Fruit fly (Drosophila melanogaster) whole organism, pupa: ENCODE results near the gene SsRbeta.

Experiments used
- CG10348 ChIP-seq: fragments of 200-800 bp; sonication (Bioruptor generic); IDR thresholded peaks from 2 replicates; pipeline ENCODE4 v1.3.6; 2022; ENCODE audit warnings: missing biosample characterization, missing genetic modification characterization
- CG12605 ChIP-seq: fragments of 200-800 bp; sonication (Bioruptor generic); IDR thresholded peaks from 2 replicates; pipeline ENCODE4 v1.3.6; 2022; ENCODE audit warnings: missing biosample characterization, missing genetic modification characterization
- CG13204 ChIP-seq: fragments of 200-800 bp; sonication (Bioruptor generic); optimal IDR thresholded peaks from 2 replicates; lab custom pipeline; 2018; ENCODE audit warnings: missing biosample characterization, mild to moderate bottlenecking, missing genetic modification characterization, moderate library complexity
- CG14655 ChIP-seq: fragments of 200-800 bp; sonication (Bioruptor generic); optimal IDR thresholded peaks from 3 replicates; lab custom pipeline; 2017; ENCODE audit warnings: mild to moderate bottlenecking, missing biosample characterization, missing genetic modification reagents, missing genetic modification characterization
- CG15710 ChIP-seq: fragments of 200-800 bp; sonication (Bioruptor generic); optimal IDR thresholded peaks from 2 replicates; lab custom pipeline; 2018; ENCODE audit warnings: missing biosample characterization, mild to moderate bottlenecking, missing genetic modification characterization, moderate library complexity
- CG17806 ChIP-seq: fragments of 200-800 bp; sonication (Bioruptor generic); optimal IDR thresholded peaks from 2 replicates; lab custom pipeline; 2018; ENCODE audit warnings: missing biosample characterization, mild to moderate bottlenecking, missing genetic modification characterization, moderate library complexity
- CG32121 ChIP-seq: fragments of 200-800 bp; sonication (Bioruptor generic); IDR thresholded peaks from 2 replicates; pipeline ENCODE4 v1.3.6; 2022; ENCODE audit warnings: missing biosample characterization, missing genetic modification characterization
- CG34367 ChIP-seq: fragments of 200-800 bp; sonication (Bioruptor generic); optimal IDR thresholded peaks from 2 replicates; lab custom pipeline; 2018; ENCODE audit warnings: missing biosample characterization, mild to moderate bottlenecking, missing genetic modification characterization
- CG4496 ChIP-seq: fragments of 200-800 bp; sonication (Bioruptor generic); IDR thresholded peaks from 3 replicates; pipeline ENCODE4 v1.3.6; 2022; ENCODE audit warnings: missing biosample characterization, missing genetic modification characterization
- CG8159 ChIP-seq: fragments of 200-800 bp; sonication (Bioruptor generic); optimal IDR thresholded peaks from 3 replicates; lab custom pipeline; 2018; ENCODE audit warnings: missing biosample characterization, mild to moderate bottlenecking, missing genetic modification characterization, moderate library complexity
- CG8301 ChIP-seq: fragments of 200-800 bp; sonication (Bioruptor generic); optimal IDR thresholded peaks from 2 replicates; lab custom pipeline; 2018; ENCODE audit warnings: missing biosample characterization, mild to moderate bottlenecking, missing genetic modification characterization
- CG9948 ChIP-seq: fragments of 200-800 bp; sonication (Bioruptor generic); optimal IDR thresholded peaks from 2 replicates; lab custom pipeline; 2018; ENCODE audit warnings: missing biosample characterization, mild to moderate bottlenecking, missing genetic modification characterization, moderate library complexity
- D1 ChIP-seq: fragments of 200-800 bp; sonication (Bioruptor generic); optimal IDR thresholded peaks from 2 replicates; lab custom pipeline; 2018; ENCODE audit warnings: missing biosample characterization, mild to moderate bottlenecking, missing genetic modification characterization, moderate library complexity
- EcR ChIP-seq: fragments of 200-800 bp; sonication (Bioruptor generic); optimal IDR thresholded peaks from 3 replicates; lab custom pipeline; 2019; ENCODE audit warnings: missing biosample characterization, missing genetic modification characterization, mild to moderate bottlenecking, moderate library complexity, missing genetic modification reagents
- Pif1A ChIP-seq: fragments of 200-800 bp; sonication (Bioruptor generic); optimal IDR thresholded peaks from 3 replicates; lab custom pipeline; 2016; ENCODE audit warnings: missing biosample characterization, missing genetic modification characterization
- Pif1B ChIP-seq: fragments of 200-800 bp; sonication (Bioruptor generic); optimal IDR thresholded peaks from 3 replicates; lab custom pipeline; 2016; ENCODE audit warnings: missing biosample characterization, missing genetic modification characterization
- Snoo ChIP-seq: fragments of 200-800 bp; sonication (Bioruptor generic); optimal IDR thresholded peaks from 3 replicates; lab custom pipeline; 2017; ENCODE audit warnings: missing biosample characterization, mild to moderate bottlenecking, missing genetic modification characterization, inconsistent platforms
- fd96Ca ChIP-seq: fragments of 200-800 bp; sonication (Bioruptor generic); IDR thresholded peaks from 3 replicates; pipeline ENCODE4 v1.3.6; 2022; ENCODE audit warnings: missing biosample characterization, missing genetic modification characterization
- gl ChIP-seq: fragments of 200-800 bp; sonication (Bioruptor generic); optimal IDR thresholded peaks from 2 replicates; lab custom pipeline; 2018; ENCODE audit warnings: missing biosample characterization, mild to moderate bottlenecking, missing genetic modification characterization
- rn ChIP-seq: fragments of 200-800 bp; sonication (Bioruptor generic); IDR thresholded peaks from 2 replicates; pipeline ENCODE4 v1.3.6; 2022; ENCODE audit warnings: missing biosample characterization, missing genetic modification characterization

SsRbeta gene

DNA sequence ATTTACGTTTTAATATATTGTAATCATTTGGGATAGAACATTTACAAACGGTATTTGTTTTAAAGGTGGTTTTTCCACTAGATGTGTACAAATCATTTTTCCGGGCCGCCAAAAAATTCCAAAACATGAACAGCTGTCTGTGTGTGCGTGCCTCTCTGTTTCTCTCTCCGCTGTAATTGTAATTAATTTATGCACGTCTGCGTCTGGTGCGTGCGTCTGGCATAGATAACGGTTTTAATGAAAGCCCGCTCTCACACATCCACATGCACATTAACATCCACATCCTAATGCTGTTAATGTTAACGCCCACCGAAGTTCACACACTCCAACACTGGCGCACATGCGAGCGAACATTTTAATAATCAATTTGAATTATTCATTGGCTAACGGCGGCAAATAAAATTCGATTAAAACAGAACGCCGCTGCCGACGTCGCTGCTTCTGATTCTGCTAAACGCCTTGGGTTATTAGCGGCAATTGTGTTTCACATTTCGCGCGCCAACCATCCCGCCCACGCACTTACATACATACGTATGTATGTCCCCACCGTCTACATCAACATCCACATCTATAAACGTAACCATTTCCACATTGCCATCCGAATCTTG lies 16.6 kb downstream of the SsRbeta start:
- no peak for TF ChIP-seq Pif1B (GFP tag; lab: Kevin White, UChicago)
- TF ChIP-seq gl (tag; lab: Kevin White, UChicago), result no peak
- TF ChIP-seq fd96Ca, result no peak
- no peak for TF ChIP-seq Pif1A (GFP tag; lab: Kevin White, UChicago)
- TF ChIP-seq Snoo, result no peak
- no peak for TF ChIP-seq CG4496 (GFP tag; lab: Robert Waterston, UW)
- TF ChIP-seq EcR (GFP tag; lab: Kevin White, UChicago), result no peak
- TF ChIP-seq CG32121 (GFP tag; lab: Robert Waterston, UW), result no peak
- TF ChIP-seq CG14655 (GFP tag; lab: Kevin White, UChicago), result no peak
- no peak for TF ChIP-seq CG8301 (tag; lab: Kevin White, UChicago)
- no peak for TF ChIP-seq D1 (tag; lab: Kevin White, UChicago)
- no peak for TF ChIP-seq CG34367 (tag; lab: Kevin White, UChicago)

DNA sequence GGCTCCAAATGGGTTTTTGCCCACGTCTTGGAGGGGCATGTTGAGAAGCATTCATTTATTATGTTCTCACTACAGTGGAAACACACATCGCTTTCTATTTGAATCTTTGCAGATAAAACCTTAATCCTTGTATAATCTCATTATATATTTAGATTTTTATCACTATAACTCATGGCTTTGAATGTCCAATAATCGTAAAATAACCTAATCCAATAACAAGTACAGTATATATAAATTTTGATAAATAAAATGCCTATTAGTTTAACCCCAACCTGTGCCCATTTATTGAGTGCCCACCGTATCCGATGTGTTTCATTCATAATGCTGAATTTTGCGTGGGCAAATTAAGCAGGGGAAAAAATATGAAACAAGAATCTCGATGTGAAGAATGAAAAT lies 17.1 kb downstream of the SsRbeta start:
- TF ChIP-seq Pif1A (GFP tag; lab: Kevin White, UChicago) (no peak), CG12605 (GFP tag; lab: Robert Waterston, UW) (no peak), EcR (GFP tag; lab: Kevin White, UChicago) (no peak), CG9948 (tag; lab: Kevin White, UChicago) (no peak), fd96Ca (no peak), CG15710 (tag; lab: Kevin White, UChicago) (no peak), CG32121 (GFP tag; lab: Robert Waterston, UW) (no peak)

DNA sequence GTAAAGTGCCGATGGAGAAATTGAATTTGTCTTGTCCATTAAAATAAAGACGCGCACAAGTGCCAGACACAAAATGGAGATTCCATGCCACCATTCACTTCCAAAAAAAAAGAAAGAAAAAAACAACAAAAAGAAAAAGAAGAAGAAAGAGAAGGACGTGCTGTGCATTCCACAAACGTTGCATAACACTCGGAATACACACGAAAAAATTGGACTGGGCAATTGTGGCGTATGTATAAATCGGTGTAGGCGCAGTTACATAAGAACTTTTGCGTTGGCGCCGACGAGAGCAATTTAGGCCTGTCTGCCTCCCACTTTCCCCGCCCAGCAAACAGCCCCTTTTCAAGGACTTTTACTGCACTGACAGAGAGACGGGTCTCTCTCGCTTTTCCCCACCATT lies 17.9 kb downstream of the SsRbeta start:
- TF ChIP-seq Pif1B (GFP tag; lab: Kevin White, UChicago) (no peak), CG13204 (peak; percentile 17), CG32121 (GFP tag; lab: Robert Waterston, UW) (no peak), CG17806 (tag; lab: Kevin White, UChicago) (no peak), CG8159 (tag; lab: Kevin White, UChicago) (no peak)

DNA sequence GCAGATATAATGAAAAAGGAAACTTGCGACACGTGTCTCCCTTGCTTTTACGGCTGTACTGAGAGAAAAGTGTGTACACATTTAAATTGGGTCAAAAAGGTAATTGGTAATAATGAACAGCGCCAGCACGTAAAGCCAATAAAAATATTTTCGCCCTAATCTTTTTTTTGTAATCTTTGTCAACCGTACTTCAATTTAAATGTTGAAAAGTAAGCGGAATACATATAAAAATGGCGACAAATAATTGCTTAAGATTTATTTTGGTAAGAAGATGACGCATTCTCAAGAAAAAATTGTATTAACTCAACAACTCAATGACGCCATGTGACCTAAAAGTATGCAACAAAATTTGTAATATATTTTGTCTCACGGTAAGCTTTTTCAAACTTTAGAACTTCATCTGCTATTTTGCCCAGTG lies 18.4 kb downstream of the SsRbeta start:
- TF ChIP-seq gl (tag; lab: Kevin White, UChicago), result no peak
- peak; percentile 64 for TF ChIP-seq CG8159 (tag; lab: Kevin White, UChicago)
- peak; percentile 26 for TF ChIP-seq CG17806 (tag; lab: Kevin White, UChicago)
- peak; percentile 41 for TF ChIP-seq CG15710 (tag; lab: Kevin White, UChicago)
- TF ChIP-seq Pif1A (GFP tag; lab: Kevin White, UChicago), result peak; percentile 45
- no peak for TF ChIP-seq CG34367 (tag; lab: Kevin White, UChicago)
- TF ChIP-seq CG9948 (tag; lab: Kevin White, UChicago), result peak; percentile 43
- peak; percentile 52 for TF ChIP-seq Pif1B (GFP tag; lab: Kevin White, UChicago)
- peak; percentile 24 for TF ChIP-seq Snoo
- no peak for TF ChIP-seq CG4496 (GFP tag; lab: Robert Waterston, UW)
- TF ChIP-seq CG8301 (tag; lab: Kevin White, UChicago), result peak; percentile 48
- TF ChIP-seq CG14655 (GFP tag; lab: Kevin White, UChicago), result peak; percentile 56
- no peak for TF ChIP-seq CG10348 (GFP tag; lab: Robert Waterston, UW)

DNA sequence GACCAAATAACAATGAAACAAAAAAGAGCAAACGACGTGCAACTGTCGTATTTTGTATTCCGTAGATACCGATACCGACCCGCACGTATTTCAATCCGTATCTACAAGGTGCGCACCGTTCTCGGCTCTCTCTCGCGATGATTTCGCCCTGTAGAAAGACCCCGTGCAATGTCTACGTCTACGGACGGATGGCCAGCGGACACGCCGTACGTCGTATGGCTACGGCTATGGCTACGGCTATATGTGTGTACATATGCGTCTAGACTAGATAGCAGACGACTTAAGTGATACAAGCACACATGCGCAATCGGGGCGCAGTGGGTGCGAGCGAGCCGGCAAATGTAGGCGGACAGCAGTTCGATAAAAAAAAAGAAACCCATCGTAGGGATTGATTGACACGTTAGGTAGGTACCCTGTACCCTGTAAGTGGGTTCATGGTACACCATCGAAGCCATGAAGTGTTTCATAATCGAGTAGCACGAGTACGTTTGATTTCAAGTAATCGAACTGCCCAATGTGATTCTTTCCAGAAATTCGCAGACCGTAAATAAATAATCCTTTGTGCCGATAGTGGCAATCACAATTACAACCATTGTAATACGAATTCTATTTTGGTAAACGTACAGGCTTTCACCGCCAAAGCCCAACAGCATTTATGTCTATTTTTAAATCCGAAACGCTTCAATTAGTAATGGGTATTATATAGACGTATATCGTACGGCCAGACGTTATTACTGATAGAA lies 20.2 kb downstream of the SsRbeta start:
- TF ChIP-seq EcR (GFP tag; lab: Kevin White, UChicago) (no peak), CG13204 (peak; percentile 25), CG8301 (tag; lab: Kevin White, UChicago) (peak; percentile 10), CG15710 (tag; lab: Kevin White, UChicago) (peak; percentile 11), fd96Ca (no peak), rn (GFP tag; lab: Robert Waterston, UW) (no peak), CG8159 (tag; lab: Kevin White, UChicago) (peak; percentile 52), CG9948 (tag; lab: Kevin White, UChicago) (peak; percentile 14), gl (tag; lab: Kevin White, UChicago) (no peak), Snoo (peak; percentile 52)
- TF ChIP-seq, all 21 proteins: peak for 6

DNA sequence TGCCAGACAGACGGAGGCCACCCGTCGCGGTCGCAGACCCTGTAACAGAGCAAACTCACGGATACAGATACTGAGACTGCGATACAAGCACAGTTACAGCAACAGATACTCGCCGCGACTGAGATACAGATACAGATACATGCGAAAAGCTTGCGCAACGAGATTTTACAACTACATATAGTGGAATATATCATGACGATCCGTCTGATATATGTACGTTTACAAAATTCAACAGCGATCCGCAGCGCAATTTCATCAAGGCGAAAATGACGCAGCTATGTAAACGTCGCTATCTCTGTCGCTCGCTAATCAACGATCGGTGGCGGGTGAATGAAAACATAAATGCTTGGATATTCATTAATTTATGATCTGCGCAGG lies 20.7 kb downstream of the SsRbeta start:
- TF ChIP-seq CG14655 (GFP tag; lab: Kevin White, UChicago) (no peak), EcR (GFP tag; lab: Kevin White, UChicago) (peak; percentile 72), CG32121 (GFP tag; lab: Robert Waterston, UW) (peak; percentile 43)
